Worm (Caenorhabditis elegans) whole organism, L3 larva: ENCODE data around the gene D2096.13.

ENCODE experiments used
- aly-2 ChIP-seq: fragments of 150-350 bp; optimal IDR thresholded peaks from 2 replicates; lab custom pipeline; 2014; ENCODE audit warnings: missing biosample characterization, missing genetic modification characterization
- lin-39 ChIP-seq: fragments of 150-350 bp; optimal IDR thresholded peaks from 2 replicates; lab custom pipeline; 2018; ENCODE audit warnings: missing biosample characterization, missing genetic modification reagents, missing genetic modification characterization
- nhr-23 ChIP-seq: fragments of 150-350 bp; optimal IDR thresholded peaks from 2 replicates; lab custom pipeline; 2014; ENCODE audit warnings: missing biosample characterization, missing genetic modification reagents, missing genetic modification characterization
- nhr-237 ChIP-seq: fragments of 150-350 bp; optimal IDR thresholded peaks from 2 replicates; lab custom pipeline; 2014; ENCODE audit warnings: missing biosample characterization, missing genetic modification characterization
- nhr-28 ChIP-seq: fragments of 150-350 bp; optimal IDR thresholded peaks from 2 replicates; lab custom pipeline; 2014; ENCODE audit warnings: missing biosample characterization, missing genetic modification characterization

ce11 chrIV:8345518-8345917 lies 12.9 kb downstream of the D2096.13 start, which contains the start of gene F17E9.5:
- no peak for TF ChIP-seq nhr-23 (tag; lab: Kevin White, UChicago)
- TF ChIP-seq nhr-28 (tag; lab: Kevin White, UChicago), result no peak
- TF ChIP-seq nhr-237 (tag; lab: Kevin White, UChicago), result no peak
- no peak for TF ChIP-seq lin-39 (tag; lab: Kevin White, UChicago)
- TF ChIP-seq aly-2 (tag; lab: Kevin White, UChicago), result no peak
